Worm (Caenorhabditis elegans) whole organism, L4 larva: ENCODE results near the gene hpo-33.

Experiments
- aha-1 ChIP-seq: fragments of 150-350 bp; peaks from one replicate; lab custom pipeline; 2014; ENCODE audit warnings: missing biosample characterization, missing genetic modification characterization
- ama-1 ChIP-seq: fragments of 150-350 bp; optimal IDR thresholded peaks from 2 replicates; lab custom pipeline; 2014; ENCODE audit warnings: inconsistent platforms, mixed read lengths
- ceh-28 ChIP-seq: fragments of 150-350 bp; optimal IDR thresholded peaks from 2 replicates; lab custom pipeline; 2014; ENCODE audit warnings: missing biosample characterization, missing genetic modification reagents, missing genetic modification characterization
- ceh-82 ChIP-seq: sonication (generic microtip); optimal IDR thresholded peaks from 2 replicates; lab custom pipeline; 2017; ENCODE audit warnings: missing biosample characterization, missing genetic modification characterization
- daf-8 ChIP-seq: fragments of 200-800 bp; sonication (Bioruptor generic); IDR thresholded peaks from 2 replicates; pipeline ENCODE4 v1.3.6; 2022; ENCODE audit warnings: missing genetic modification characterization, missing compliant biosample characterization
- fos-1 ChIP-seq: fragments of 150-350 bp; optimal IDR thresholded peaks from 2 replicates; lab custom pipeline; 2014; ENCODE audit warnings: missing biosample characterization, missing genetic modification characterization
- hlh-30 ChIP-seq: sonication (generic microtip); optimal IDR thresholded peaks from 2 replicates; lab custom pipeline; 2017; ENCODE audit warnings: antibody characterized with exemption, mild to moderate bottlenecking, missing genetic modification characterization, missing compliant biosample characterization; ENCODE audit not compliant: insufficient read depth
- jun-1 ChIP-seq: fragments of 150-350 bp; optimal IDR thresholded peaks from 2 replicates; lab custom pipeline; 2014; ENCODE audit warnings: missing biosample characterization, missing genetic modification reagents, missing genetic modification characterization
- madf-9 ChIP-seq: fragments of 200-800 bp; sonication (Bioruptor generic); conservative IDR thresholded peaks from 2 replicates; pipeline ENCODE4 v1.3.6; 2022; ENCODE audit warnings: missing genetic modification reagents, missing genetic modification characterization, missing compliant biosample characterization
- mdl-1 ChIP-seq, 2 experiments: fragments of 150-350 bp in 1 of 2; sonication (generic microtip) in 1 of 2; optimal IDR thresholded peaks; 2 replicates each; lab custom pipeline; 2014 to 2017; ENCODE audit warnings: missing biosample characterization in 2 of 2, missing genetic modification characterization in 2 of 2
- mdt-29 ChIP-seq: fragments of 200-800 bp; sonication (Bioruptor generic); IDR thresholded peaks from 2 replicates; pipeline ENCODE4 v1.3.6; 2022; ENCODE audit warnings: missing genetic modification reagents, missing genetic modification characterization, missing compliant biosample characterization
- nhr-6 ChIP-seq: fragments of 150-350 bp; optimal IDR thresholded peaks from 2 replicates; lab custom pipeline; 2014; ENCODE audit warnings: missing biosample characterization, missing genetic modification characterization
- set-16 ChIP-seq: fragments of 200-800 bp; sonication (Bioruptor generic); IDR thresholded peaks from 2 replicates; pipeline ENCODE4 v1.3.6; 2022; ENCODE audit warnings: missing genetic modification reagents, missing genetic modification characterization, missing compliant biosample characterization
- zfp-3 ChIP-seq: fragments of 200-800 bp; sonication (Bioruptor generic); conservative IDR thresholded peaks from 2 replicates; pipeline ENCODE4 v1.3.6; 2022; ENCODE audit warnings: missing genetic modification reagents, missing genetic modification characterization, missing compliant biosample characterization

DNA sequence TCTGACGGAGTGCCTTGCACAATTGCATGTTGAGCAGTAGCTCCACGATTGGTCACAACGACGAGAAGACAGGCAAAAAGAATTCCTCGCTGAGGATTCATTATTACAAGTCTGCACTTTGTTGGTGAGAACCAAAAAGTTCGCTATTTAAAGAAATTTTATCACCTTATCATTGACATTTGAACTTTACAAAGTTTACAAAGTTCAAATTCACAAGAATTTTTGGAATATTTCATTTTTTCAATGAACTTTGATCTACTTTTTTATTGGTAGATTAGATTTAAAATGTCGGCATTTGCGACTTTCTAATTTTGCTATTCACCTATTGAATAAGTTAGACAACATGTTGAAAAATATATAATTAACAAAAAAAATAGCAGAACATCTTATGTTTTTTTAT lies 16.1 kb upstream of the hpo-33 start, which contains the start of gene F49H6.15:
- no peak for TF ChIP-seq set-16 (GFP tag; lab: Robert Waterston, UW)
- no peak for TF ChIP-seq mdl-1 (tag; optimal IDR thresholded peaks at IDR 0.05; lab: Kevin White, UChicago)
- TF ChIP-seq ceh-82 (tag; lab: Kevin White, UChicago) = no peak
- no peak for TF ChIP-seq mdt-29 (GFP tag; lab: Robert Waterston, UW)
- no peak for TF ChIP-seq zfp-3 (GFP tag; lab: Robert Waterston, UW)
- TF ChIP-seq nhr-6 (tag; lab: Kevin White, UChicago) = no peak
- TF ChIP-seq ceh-28 (tag; lab: Kevin White, UChicago) = no peak
- no peak for TF ChIP-seq madf-9
- no peak for TF ChIP-seq hlh-30 (tag; lab: Kevin White, UChicago)
- TF ChIP-seq aha-1 (tag; lab: Kevin White, UChicago) = no peak
- no peak for TF ChIP-seq jun-1 (tag; lab: Kevin White, UChicago)
- no peak for TF ChIP-seq ama-1 (lab: Kevin White, UChicago)
- TF ChIP-seq daf-8 (GFP tag; lab: Robert Waterston, UW) = no peak
- TF ChIP-seq fos-1 (tag; lab: Kevin White, UChicago) = no peak
